Fruit fly (Drosophila melanogaster) whole organism, embryonic: Measurements from ENCODE around the gene CG32983.

Experiments
- Adf1 ChIP-seq: fragments of 200-800 bp; sonication (Bioruptor generic); IDR thresholded peaks from 2 replicates; pipeline ENCODE4 v1.3.6; 2022; ENCODE audit warnings: missing biosample characterization, missing genetic modification characterization
- Atf6 ChIP-seq: fragments of 200-800 bp; sonication (Bioruptor generic); IDR thresholded peaks from 2 replicates; pipeline ENCODE4 v1.3.6; 2022; ENCODE audit warnings: missing biosample characterization, missing genetic modification characterization
- CG10147 ChIP-seq: fragments of 200-800 bp; sonication (Bioruptor generic); optimal IDR thresholded peaks from 2 replicates; lab custom pipeline; 2019; ENCODE audit warnings: missing biosample characterization, mild to moderate bottlenecking, missing genetic modification characterization, moderate library complexity
- CG10267 ChIP-seq: fragments of 200-800 bp; sonication (Bioruptor generic); optimal IDR thresholded peaks from 2 replicates; lab custom pipeline; 2018; ENCODE audit warnings: missing biosample characterization, mild to moderate bottlenecking, missing genetic modification characterization, moderate library complexity
- CG10366 ChIP-seq: fragments of 200-800 bp; sonication (Bioruptor generic); IDR thresholded peaks from 2 replicates; pipeline ENCODE4 v1.3.6; 2022; ENCODE audit warnings: missing biosample characterization, missing genetic modification characterization
- CG13624 ChIP-seq: fragments of 200-800 bp; sonication (Bioruptor generic); optimal IDR thresholded peaks from 2 replicates; lab custom pipeline; 2016; ENCODE audit warnings: missing biosample characterization, missing genetic modification characterization
- CG15073 ChIP-seq: fragments of 200-800 bp; sonication (Bioruptor generic); optimal IDR thresholded peaks from 2 replicates; lab custom pipeline; 2016; ENCODE audit warnings: missing biosample characterization, missing genetic modification characterization
- CG1529 ChIP-seq: fragments of 200-800 bp; sonication (Bioruptor generic); optimal IDR thresholded peaks from 3 replicates; lab custom pipeline; 2018; ENCODE audit warnings: missing biosample characterization, missing genetic modification characterization
- CG15601 ChIP-seq: fragments of 200-800 bp; sonication (Bioruptor generic); optimal IDR thresholded peaks from 3 replicates; lab custom pipeline; 2019; ENCODE audit warnings: missing biosample characterization, mild to moderate bottlenecking, missing genetic modification characterization, moderate library complexity
- CG18764 ChIP-seq: fragments of 200-800 bp; sonication (Bioruptor generic); optimal IDR thresholded peaks from 3 replicates; lab custom pipeline; 2016; ENCODE audit warnings: missing biosample characterization, missing genetic modification characterization
- CG31365 ChIP-seq: fragments of 200-800 bp; sonication (Bioruptor generic); optimal IDR thresholded peaks from 2 replicates; lab custom pipeline; 2018; ENCODE audit warnings: missing biosample characterization, mild to moderate bottlenecking, missing genetic modification characterization
- CG3281 ChIP-seq: fragments of 200-800 bp; sonication (Bioruptor generic); optimal IDR thresholded peaks from 3 replicates; lab custom pipeline; 2017; ENCODE audit warnings: missing biosample characterization, mild to moderate bottlenecking, missing genetic modification characterization
- CG4328 ChIP-seq: fragments of 200-800 bp; sonication (Bioruptor generic); optimal IDR thresholded peaks from 3 replicates; lab custom pipeline; 2017; ENCODE audit warnings: missing biosample characterization, missing genetic modification reagents, missing genetic modification characterization
- CG43689 ChIP-seq: fragments of 200-800 bp; sonication (Bioruptor generic); IDR thresholded peaks from 2 replicates; pipeline ENCODE4 v1.3.6; 2022; ENCODE audit warnings: missing biosample characterization, missing genetic modification characterization
- CG6175 ChIP-seq: fragments of 200-800 bp; sonication (Bioruptor generic); IDR thresholded peaks from 3 replicates; pipeline ENCODE4 v1.3.6; 2022; ENCODE audit warnings: missing biosample characterization, missing genetic modification characterization
- CG6765 ChIP-seq: fragments of 200-800 bp; sonication (Bioruptor generic); optimal IDR thresholded peaks from 3 replicates; lab custom pipeline; 2017; ENCODE audit warnings: missing biosample characterization, mild to moderate bottlenecking, missing genetic modification characterization
- CG7839 ChIP-seq: fragments of 200-800 bp; sonication (Bioruptor generic); optimal IDR thresholded peaks from 3 replicates; lab custom pipeline; 2018; ENCODE audit warnings: missing biosample characterization, mild to moderate bottlenecking, missing genetic modification characterization, moderate library complexity
- CG7928 ChIP-seq: fragments of 200-800 bp; sonication (Bioruptor generic); optimal IDR thresholded peaks from 2 replicates; lab custom pipeline; 2017; ENCODE audit warnings: missing biosample characterization, mild to moderate bottlenecking, missing genetic modification characterization
- CG8478 ChIP-seq: fragments of >200 bp; optimal IDR thresholded peaks from 2 replicates; lab custom pipeline; 2018
- CG8944 ChIP-seq: fragments of 200-800 bp; sonication (Bioruptor generic); optimal IDR thresholded peaks from 3 replicates; lab custom pipeline; 2016; ENCODE audit warnings: missing biosample characterization, missing genetic modification characterization
- Chrac-16 ChIP-seq: fragments of 200-800 bp; sonication (Bioruptor generic); optimal IDR thresholded peaks from 3 replicates; lab custom pipeline; 2016; ENCODE audit warnings: missing biosample characterization, missing genetic modification characterization
- CkIIα-i1 ChIP-seq: fragments of 200-800 bp; sonication (Bioruptor generic); IDR thresholded peaks from 2 replicates; pipeline ENCODE4 v1.3.6; 2022; ENCODE audit warnings: missing biosample characterization, missing genetic modification characterization
- Dbx ChIP-seq: fragments of 200-800 bp; sonication (Bioruptor generic); IDR thresholded peaks from 3 replicates; pipeline ENCODE4 v1.3.6; 2022; ENCODE audit warnings: missing biosample characterization, missing genetic modification characterization
- Deaf1 ChIP-seq: fragments of 200-800 bp; optimal IDR thresholded peaks from 3 replicates; lab custom pipeline; 2019; ENCODE audit warnings: missing biosample characterization, mild to moderate bottlenecking, missing genetic modification characterization, moderate library complexity
- Drgx ChIP-seq: fragments of 200-800 bp; sonication (Bioruptor generic); IDR thresholded peaks from 2 replicates; pipeline ENCODE4 v1.3.6; 2022; ENCODE audit warnings: missing biosample characterization, missing genetic modification characterization
- Fer3 ChIP-seq: fragments of 200-800 bp; sonication (Bioruptor generic); optimal IDR thresholded peaks from 2 replicates; lab custom pipeline; 2018; ENCODE audit warnings: missing biosample characterization, mild to moderate bottlenecking, missing genetic modification characterization, moderate library complexity
- GATAe ChIP-seq: fragments of 200-800 bp; sonication (Bioruptor generic); conservative IDR thresholded peaks from 2 replicates; pipeline ENCODE4 v1.3.6; 2022; ENCODE audit warnings: missing biosample characterization, missing genetic modification characterization
- Gug ChIP-seq: fragments of 200-800 bp; sonication (Bioruptor generic); IDR thresholded peaks from 4 replicates; pipeline ENCODE4 v1.3.6; 2022; ENCODE audit warnings: missing biosample characterization, missing genetic modification characterization
- H15 ChIP-seq: fragments of 200-800 bp; sonication (Bioruptor generic); IDR thresholded peaks from 3 replicates; pipeline ENCODE4 v1.3.6; 2022; ENCODE audit warnings: missing biosample characterization, missing genetic modification characterization
- HmgD ChIP-seq: fragments of 200-800 bp; sonication (Bioruptor generic); optimal IDR thresholded peaks from 3 replicates; lab custom pipeline; 2016; ENCODE audit warnings: missing biosample characterization, missing genetic modification characterization
- Hmx ChIP-seq: fragments of 200-800 bp; sonication (Bioruptor generic); optimal IDR thresholded peaks from 2 replicates; lab custom pipeline; 2016; ENCODE audit warnings: missing biosample characterization, missing genetic modification characterization
- Jarid2 ChIP-seq: fragments of 200-800 bp; sonication (Bioruptor generic); optimal IDR thresholded peaks from 3 replicates; lab custom pipeline; 2017; ENCODE audit warnings: mild to moderate bottlenecking, missing biosample characterization, missing genetic modification reagents, missing genetic modification characterization
- MBD-R2 ChIP-seq: fragments of 200-800 bp; sonication (Bioruptor generic); IDR thresholded peaks from 2 replicates; pipeline ENCODE4 v1.3.6; 2022; ENCODE audit warnings: missing biosample characterization, missing genetic modification characterization
- Myb ChIP-seq: fragments of 200-800 bp; sonication (Bioruptor generic); optimal IDR thresholded peaks from 2 replicates; lab custom pipeline; 2016; ENCODE audit warnings: missing biosample characterization, missing genetic modification characterization
- Optix ChIP-seq: fragments of 200-800 bp; sonication (Bioruptor generic); IDR thresholded peaks from 3 replicates; pipeline ENCODE4 v1.3.6; 2022; ENCODE audit warnings: missing biosample characterization, missing genetic modification characterization
- Six4 ChIP-seq: fragments of 200-800 bp; sonication (Bioruptor generic); optimal IDR thresholded peaks from 2 replicates; lab custom pipeline; 2016; ENCODE audit warnings: missing biosample characterization, missing genetic modification characterization
- Xbp1 ChIP-seq: fragments of 200-800 bp; sonication (Bioruptor generic); optimal IDR thresholded peaks from 3 replicates; lab custom pipeline; 2016; ENCODE audit warnings: missing biosample characterization, mild to moderate bottlenecking, missing genetic modification characterization
- br ChIP-seq: fragments of >200 bp; optimal IDR thresholded peaks from 2 replicates; lab custom pipeline; 2017
- croc ChIP-seq: fragments of 200-800 bp; sonication (Bioruptor generic); conservative IDR thresholded peaks from 3 replicates; pipeline ENCODE4 v1.3.6; 2022; ENCODE audit warnings: missing biosample characterization, missing genetic modification characterization
- crp ChIP-seq, 2 experiments: fragments of 200-800 bp; sonication (Bioruptor generic); optimal IDR thresholded peaks; 2 replicates in 1 of 2; 3 replicates in 1 of 2; lab custom pipeline; 2017; ENCODE audit warnings: missing biosample characterization in 2 of 2, missing genetic modification characterization in 2 of 2, mild to moderate bottlenecking in 1 of 2, moderate library complexity in 1 of 2
- danr ChIP-seq: fragments of 200-800 bp; sonication (Bioruptor generic); IDR thresholded peaks from 2 replicates; pipeline ENCODE4 v1.3.6; 2022; ENCODE audit warnings: missing biosample characterization, missing genetic modification characterization
- disco-r ChIP-seq: fragments of 200-800 bp; sonication (Bioruptor generic); optimal IDR thresholded peaks from 2 replicates; lab custom pipeline; 2016; ENCODE audit warnings: missing biosample characterization, missing genetic modification characterization
- fd96Cb ChIP-seq: fragments of 200-800 bp; sonication (Bioruptor generic); optimal IDR thresholded peaks from 2 replicates; lab custom pipeline; 2018; ENCODE audit warnings: missing biosample characterization, mild to moderate bottlenecking, missing genetic modification characterization, moderate library complexity
- hb ChIP-seq: fragments of 200-800 bp; sonication (Bioruptor generic); IDR thresholded peaks from 3 replicates; pipeline ENCODE4 v1.3.6; 2022; ENCODE audit warnings: missing biosample characterization, missing genetic modification characterization; ENCODE audit not compliant: partially characterized antibody
- kay ChIP-seq: fragments of 200-800 bp; sonication (Bioruptor generic); optimal IDR thresholded peaks from 2 replicates; lab custom pipeline; 2016; ENCODE audit warnings: missing biosample characterization, missing genetic modification characterization
- lilli ChIP-seq: fragments of 200-800 bp; sonication (Bioruptor generic); optimal IDR thresholded peaks from 3 replicates; lab custom pipeline; 2016; ENCODE audit warnings: missing biosample characterization, missing genetic modification characterization
- luna ChIP-seq: fragments of 200-800 bp; sonication (Bioruptor generic); optimal IDR thresholded peaks from 2 replicates; lab custom pipeline; 2016; ENCODE audit warnings: missing biosample characterization, missing genetic modification characterization
- nmo ChIP-seq: fragments of 200-800 bp; sonication (Bioruptor generic); optimal IDR thresholded peaks from 2 replicates; lab custom pipeline; 2018; ENCODE audit warnings: missing biosample characterization, mild to moderate bottlenecking, missing genetic modification characterization, moderate library complexity
- pfk ChIP-seq: fragments of 200-800 bp; sonication (Bioruptor generic); optimal IDR thresholded peaks from 2 replicates; lab custom pipeline; 2018; ENCODE audit warnings: missing biosample characterization, mild to moderate bottlenecking, missing genetic modification characterization, moderate library complexity
- pho ChIP-seq: fragments of 200-800 bp; sonication (Bioruptor generic); optimal IDR thresholded peaks from 2 replicates; lab custom pipeline; 2016; ENCODE audit warnings: missing biosample characterization, missing genetic modification characterization
- run ChIP-seq: fragments of 200-800 bp; sonication (Bioruptor generic); optimal IDR thresholded peaks from 3 replicates; lab custom pipeline; 2018; ENCODE audit warnings: missing biosample characterization, mild to moderate bottlenecking, missing genetic modification characterization
- sisA ChIP-seq: fragments of 200-800 bp; sonication (Bioruptor generic); IDR thresholded peaks from 2 replicates; pipeline ENCODE4 v1.3.6; 2022; ENCODE audit warnings: missing biosample characterization, missing genetic modification characterization
- wor ChIP-seq: fragments of 200-800 bp; sonication (Bioruptor generic); IDR thresholded peaks from 2 replicates; pipeline ENCODE4 v1.3.6; 2022; ENCODE audit warnings: missing biosample characterization, missing genetic modification characterization

CG32983 gene

DNA sequence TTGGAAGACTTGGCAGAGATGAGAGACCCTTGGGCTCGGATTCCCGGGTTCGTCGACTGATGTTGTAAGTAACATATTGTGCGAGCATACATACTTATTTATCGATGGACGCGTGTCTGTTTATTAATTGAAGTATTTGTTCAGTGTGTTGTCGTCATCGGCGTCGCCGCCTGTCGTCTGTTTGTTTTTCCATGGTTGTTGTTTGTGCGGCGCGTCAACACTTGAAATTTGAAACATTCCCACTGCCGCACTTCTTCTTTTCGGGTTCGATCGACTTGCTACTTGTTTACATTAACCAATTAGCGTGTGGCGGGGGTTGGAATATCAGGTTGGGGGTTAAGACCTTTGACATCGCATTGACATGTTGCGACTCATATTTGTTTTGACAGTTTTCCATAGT, 13.4 kb upstream of the CG32983 start (continued):
- no peak for TF ChIP-seq CG10147
- TF ChIP-seq H15 (GFP tag; lab: Robert Waterston, UW) = no peak
- TF ChIP-seq luna = peak; percentile 9
- no peak for TF ChIP-seq sisA (GFP tag; lab: Robert Waterston, UW)
- no peak for TF ChIP-seq Xbp1 (GFP tag; lab: Kevin White, UChicago)
- TF ChIP-seq CG8478 (lab: Kevin White, UChicago) = no peak
- TF ChIP-seq Chrac-16 (GFP tag; lab: Kevin White, UChicago) = no peak
- TF ChIP-seq CG6175 (GFP tag; lab: Robert Waterston, UW) = no peak
- no peak for TF ChIP-seq Adf1 (GFP tag; lab: Robert Waterston, UW)
- no peak for TF ChIP-seq HmgD
- TF ChIP-seq Gug (GFP tag; lab: Robert Waterston, UW) = no peak
- TF ChIP-seq CG15601 (tag; lab: Kevin White, UChicago) = peak; percentile 83
- peak; percentile 6 for TF ChIP-seq Deaf1 (tag; lab: Kevin White, UChicago)
- no peak for TF ChIP-seq kay
- TF ChIP-seq Six4 (GFP tag; lab: Kevin White, UChicago) = peak; percentile 69
- peak; percentile 53 for TF ChIP-seq CG10267
- TF ChIP-seq Optix (GFP tag; lab: Robert Waterston, UW) = 0 out of 3 replicates have a peak, but pooled peaks have one; percentile 34
- TF ChIP-seq br = no peak
- TF ChIP-seq disco-r (GFP tag; lab: Kevin White, UChicago) = peak; percentile 32
- TF ChIP-seq CG7839 (tag; lab: Kevin White, UChicago) = no peak
- no peak for TF ChIP-seq run (tag; lab: Kevin White, UChicago)
- no peak for TF ChIP-seq MBD-R2 (GFP tag; lab: Robert Waterston, UW)
- TF ChIP-seq hb = no peak
- peak; percentile 56 for TF ChIP-seq CG4328 (GFP tag; lab: Kevin White, UChicago)
- TF ChIP-seq CG1529 (GFP tag; lab: Kevin White, UChicago) = peak; percentile 74
- TF ChIP-seq CG18764 (GFP tag; lab: Kevin White, UChicago) = peak; percentile 49
- no peak for TF ChIP-seq Atf6
- no peak for TF ChIP-seq Hmx
- TF ChIP-seq GATAe (GFP tag; lab: Robert Waterston, UW) = no peak
- TF ChIP-seq CG8944 (GFP tag; lab: Kevin White, UChicago) = no peak
- no peak for TF ChIP-seq danr (GFP tag; lab: Robert Waterston, UW)
- TF ChIP-seq CG6765 (GFP tag; lab: Kevin White, UChicago) = peak; percentile 64
- no peak for TF ChIP-seq wor (GFP tag; lab: Robert Waterston, UW)
- TF ChIP-seq Fer3 (tag; lab: Kevin White, UChicago) = no peak
- no peak for TF ChIP-seq CG10366
- TF ChIP-seq Myb (GFP tag; lab: Kevin White, UChicago) = no peak
- TF ChIP-seq Dbx (GFP tag; lab: Robert Waterston, UW) = no peak
- TF ChIP-seq CG43689 (GFP tag; lab: Robert Waterston, UW) = no peak
- TF ChIP-seq CG31365 = peak; percentile 18
- TF ChIP-seq CkIIα-i1 (GFP tag; lab: Robert Waterston, UW) = no peak
- TF ChIP-seq pho = no peak
- no peak for TF ChIP-seq CG15073 (GFP tag; lab: Kevin White, UChicago)
- TF ChIP-seq croc (GFP tag; lab: Robert Waterston, UW) = peak; percentile 49; the same call in 2 of the 3 replicates
- no peak for TF ChIP-seq CG13624 (GFP tag; lab: Kevin White, UChicago)
- peak; percentile 62 for TF ChIP-seq Jarid2
- no peak for TF ChIP-seq CG7928 (GFP tag; lab: Kevin White, UChicago)
- TF ChIP-seq lilli (GFP tag; lab: Kevin White, UChicago) = no peak
- TF ChIP-seq pfk (GFP tag; lab: Kevin White, UChicago) = peak; percentile 20
- no peak for TF ChIP-seq crp (GFP tag; optimal IDR thresholded peaks at IDR 0.05; lab: Kevin White, UChicago)
- no peak for TF ChIP-seq fd96Cb (tag; lab: Kevin White, UChicago)
- TF ChIP-seq nmo = peak; percentile 28
- TF ChIP-seq CG3281 = peak; percentile 44
- no peak for TF ChIP-seq Drgx (GFP tag; lab: Robert Waterston, UW)
